Fruit fly (Drosophila melanogaster): ENCODE data around the gene CG18731.

The CG18731 gene

dm6 chr3R:29723048-29723656, 1.7 kb upstream of the CG18731 start, which contains the start of gene Pcd (continued):
- peak; percentile 13; the same call in 1 of the 2 replicates for TF ChIP-seq CG32532 (GFP tag; IDR thresholded peaks at IDR 0.05)
- peak; percentile 97 for TF ChIP-seq CG12155 (GFP tag; optimal IDR thresholded peaks at IDR 0.05)
- TF ChIP-seq pb (GFP tag; optimal IDR thresholded peaks at IDR 0.05): no peak
- TF ChIP-seq gfzf (GFP tag; optimal IDR thresholded peaks at IDR 0.05): peak; percentile 38
- TF ChIP-seq YL-1 (GFP tag; optimal IDR thresholded peaks at IDR 0.05): peak; percentile 9
- TF ChIP-seq CG12769 (tag; optimal IDR thresholded peaks at IDR 0.05): peak; percentile 71
- TF ChIP-seq CG34376 (GFP tag; optimal IDR thresholded peaks at IDR 0.05): peak; percentile 43
- no peak for TF ChIP-seq CG18619 (GFP tag; optimal IDR thresholded peaks at IDR 0.05)
- no peak for TF ChIP-seq CG1233 (GFP tag; optimal IDR thresholded peaks at IDR 0.05)
- peak; percentile 91 for TF ChIP-seq crol (GFP tag; IDR thresholded peaks at IDR 0.05)
- TF ChIP-seq CG3995 (GFP tag; optimal IDR thresholded peaks at IDR 0.05): peak; percentile 14
- peak; percentile 77 for TF ChIP-seq CG15514 (GFP tag; optimal IDR thresholded peaks at IDR 0.05)
- TF ChIP-seq scrt (GFP tag; optimal IDR thresholded peaks at IDR 0.05): peak; percentile 90
- TF ChIP-seq CG14014 (GFP tag; IDR thresholded peaks at IDR 0.05): no peak

DNA sequence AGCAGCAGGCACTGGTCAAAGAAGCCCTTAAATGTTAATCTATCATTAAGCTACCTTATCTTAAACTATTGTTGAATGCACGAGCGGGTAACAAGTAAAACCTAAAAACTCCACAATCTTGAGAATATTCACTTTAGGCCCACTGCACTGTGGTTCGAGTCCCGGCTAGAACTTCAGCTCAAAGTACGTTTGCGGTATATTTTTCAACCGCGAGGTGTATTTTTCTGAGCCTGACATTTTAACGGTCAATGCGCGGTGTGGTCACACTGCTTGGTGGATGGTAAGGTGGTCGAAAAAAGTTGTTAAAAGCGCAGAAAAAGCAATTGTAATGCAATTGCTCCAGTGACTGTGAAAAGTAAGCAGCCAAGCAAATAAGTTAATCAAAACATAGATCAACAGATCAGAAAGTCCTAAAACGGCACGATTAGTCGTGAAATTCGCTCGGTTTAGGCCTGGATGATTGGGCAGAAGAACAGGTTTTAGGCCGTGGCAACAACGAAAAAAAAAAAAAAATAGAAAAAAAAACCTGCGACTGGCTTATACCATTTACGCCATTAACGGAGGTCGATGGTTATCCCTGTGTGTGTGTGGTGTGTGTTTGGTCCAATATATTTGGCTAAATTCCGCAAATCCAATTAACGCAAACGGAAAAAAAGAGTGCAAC, 882 bp downstream of the CG18731 start, which contains the start of gene Kul:
Kul (plus strand) TSS at position 254 of the 664 bp plus-strand sequence.
- TF ChIP-seq CG2120 (GFP tag; optimal IDR thresholded peaks at IDR 0.05): peak; percentile 23
- no peak for TF ChIP-seq dimm (GFP tag; IDR thresholded peaks at IDR 0.05)
- TF ChIP-seq CG13894 (tag; optimal IDR thresholded peaks at IDR 0.05): no peak
- TF ChIP-seq Hr51 (GFP tag; optimal IDR thresholded peaks at IDR 0.05): peak in 1 of 2 experiments; percentile 8
- TF ChIP-seq nom (GFP tag; optimal IDR thresholded peaks at IDR 0.05): peak; percentile 91
- peak; percentile 55 for TF ChIP-seq CG12659 (GFP tag; optimal IDR thresholded peaks at IDR 0.05)
- TF ChIP-seq chm (GFP tag; IDR thresholded peaks at IDR 0.05): no peak
- TF ChIP-seq pros (GFP tag; optimal IDR thresholded peaks at IDR 0.05): no peak
- peak; percentile 43 for TF ChIP-seq CG17186 (GFP tag; optimal IDR thresholded peaks at IDR 0.05)
- TF ChIP-seq ara (GFP tag; IDR thresholded peaks at IDR 0.05): 0 out of 2 replicates have a peak, but pooled peaks have one; percentile 16
- TF ChIP-seq CG12155 (GFP tag; optimal IDR thresholded peaks at IDR 0.05): peak; percentile 12
- TF ChIP-seq pnt (GFP tag; optimal IDR thresholded peaks at IDR 0.05): peak; percentile 11
- TF ChIP-seq nerfin-1 (tag; optimal IDR thresholded peaks at IDR 0.05): no peak
- TF ChIP-seq ci (GFP tag; IDR thresholded peaks at IDR 0.05): 0 out of 3 replicates have a peak, but pooled peaks have one; percentile 18
- no peak for TF ChIP-seq Sry-β (GFP tag; optimal IDR thresholded peaks at IDR 0.05)
- TF ChIP-seq NfI (GFP tag; optimal IDR thresholded peaks at IDR 0.05): peak; percentile 29
- peak in 1 of 2 experiments; percentile 14 for TF ChIP-seq insv (GFP tag; optimal IDR thresholded peaks at IDR 0.05)
- TF ChIP-seq gcm2 (GFP tag; optimal IDR thresholded peaks at IDR 0.05): peak; percentile 9
- TF ChIP-seq corto (GFP tag; optimal IDR thresholded peaks at IDR 0.05): no peak
- TF ChIP-seq MBD-R2 (GFP tag; IDR thresholded peaks at IDR 0.05): peak; percentile 49
- no peak for TF ChIP-seq crol (GFP tag; IDR thresholded peaks at IDR 0.05)
- peak; percentile 50 for TF ChIP-seq pita (GFP tag; optimal IDR thresholded peaks at IDR 0.05)
- TF ChIP-seq zfh2 (GFP tag; optimal IDR thresholded peaks at IDR 0.05): peak; percentile 2
- no peak for TF ChIP-seq CG15073 (GFP tag; optimal IDR thresholded peaks at IDR 0.05)
- peak; percentile 45 for TF ChIP-seq Dref (GFP tag; IDR thresholded peaks at IDR 0.05)
- peak; percentile 30 for TF ChIP-seq BEAF-32 (GFP tag; optimal IDR thresholded peaks at IDR 0.05)
- no peak for TF ChIP-seq CG17612 (GFP tag; IDR thresholded peaks at IDR 0.05)
- TF ChIP-seq Rx (GFP tag; IDR thresholded peaks at IDR 0.05): no peak
- peak; percentile 48 for TF ChIP-seq grau (tag; optimal IDR thresholded peaks at IDR 0.05)
- TF ChIP-seq gfzf (GFP tag; optimal IDR thresholded peaks at IDR 0.05): peak; percentile 87
- 0 out of 3 replicates have a peak, but pooled peaks have one; percentile 13 for TF ChIP-seq vnd (GFP tag; IDR thresholded peaks at IDR 0.05; ENCODE audit: partially characterized antibody)
- peak; percentile 28; the same call in 1 of the 3 replicates for TF ChIP-seq knrl (GFP tag; IDR thresholded peaks at IDR 0.05; ENCODE audit: partially characterized antibody)
- TF ChIP-seq CG10366 (GFP tag; IDR thresholded peaks at IDR 0.05): peak; percentile 23; the same call in 1 of the 2 replicates
- no peak for TF ChIP-seq cad (GFP tag; optimal IDR thresholded peaks at IDR 0.05)
- peak; percentile 48 for TF ChIP-seq CG4707 (GFP tag; optimal IDR thresholded peaks at IDR 0.05)
- TF ChIP-seq CG14014 (GFP tag; IDR thresholded peaks at IDR 0.05): peak; percentile 47; the same call in 1 of the 2 replicates

All from whole organism, embryonic.